Fruit fly (Drosophila melanogaster): ENCODE results near the gene Elovl7.

Elovl7 gene

dm6 chr3R:8013121-8014009 is 17.7 kb upstream of the Elovl7 start, which contains the start of the genes CG10435 and Pbp95 (continued):
- TF ChIP-seq CG6254 (GFP tag; optimal IDR thresholded peaks at IDR 0.05) (peak; percentile 30), br (optimal IDR thresholded peaks at IDR 0.05) (no peak), fd64A (GFP tag; optimal IDR thresholded peaks at IDR 0.05) (no peak), Sox102F (GFP tag; optimal IDR thresholded peaks at IDR 0.05) (no peak), mld (GFP tag; IDR thresholded peaks at IDR 0.05; ENCODE audit: partially characterized antibody) (0 out of 3 replicates have a peak, but pooled peaks have one; percentile 51), cas (GFP tag; IDR thresholded peaks at IDR 0.05) (peak; percentile 61), CG16813 (GFP tag; IDR thresholded peaks at IDR 0.05; ENCODE audit: partially characterized antibody) (peak; percentile 61), jigr1 (GFP tag; IDR thresholded peaks at IDR 0.05) (no peak), CG10431 (GFP tag; optimal IDR thresholded peaks at IDR 0.05) (no peak), NFAT (GFP tag; IDR thresholded peaks at IDR 0.05) (peak; percentile 70), nerfin-2 (GFP tag; IDR thresholded peaks at IDR 0.05; ENCODE audit: partially characterized antibody) (0 out of 2 replicates have a peak, but pooled peaks have one; percentile 32), pho (GFP tag; optimal IDR thresholded peaks at IDR 0.05) (peak; percentile 59), cwo (GFP tag; optimal IDR thresholded peaks at IDR 0.05) (no peak), caup (GFP tag; optimal IDR thresholded peaks at IDR 0.05; ENCODE audit: severe bottlenecking) (peak; percentile 31), sqz (GFP tag; optimal IDR thresholded peaks at IDR 0.05) (no peak), croc (GFP tag; conservative IDR thresholded peaks at IDR 0.05) (no peak), CG30403 (GFP tag; optimal IDR thresholded peaks at IDR 0.05) (peak; percentile 76), CG33557 (GFP tag; optimal IDR thresholded peaks at IDR 0.05) (no peak), otp (GFP tag; IDR thresholded peaks at IDR 0.05) (peak; percentile 50; the same call in 1 of the 3 replicates), CG17829 (tag; optimal IDR thresholded peaks at IDR 0.05) (peak; percentile 18), Bdp1 (GFP tag; optimal IDR thresholded peaks at IDR 0.05) (no peak), lilli (GFP tag; optimal IDR thresholded peaks at IDR 0.05) (peak; percentile 79), CG7963 (GFP tag; IDR thresholded peaks at IDR 0.05; ENCODE audit: partially characterized antibody) (0 out of 3 replicates have a peak, but pooled peaks have one; percentile 26), CG11456 (GFP tag; IDR thresholded peaks at IDR 0.05) (peak; percentile 66), CG6813 (GFP tag; optimal IDR thresholded peaks at IDR 0.05) (no peak), CG8281 (tag; optimal IDR thresholded peaks at IDR 0.05) (no peak), Dbx (GFP tag; IDR thresholded peaks at IDR 0.05) (peak; percentile 67; the same call in 1 of the 3 replicates), gcm (GFP tag; optimal IDR thresholded peaks at IDR 0.05) (no peak), pros (GFP tag; optimal IDR thresholded peaks at IDR 0.05) (no peak), MTF-1 (GFP tag; optimal IDR thresholded peaks at IDR 0.05; ENCODE audit: borderline replicate concordance) (no peak), CG14965 (GFP tag; optimal IDR thresholded peaks at IDR 0.05; ENCODE audit: borderline replicate concordance) (no peak), CG7786 (GFP tag; optimal IDR thresholded peaks at IDR 0.05) (peak; percentile 2), Scr (GFP tag; IDR thresholded peaks at IDR 0.05; ENCODE audit: partially characterized antibody) (peak; percentile 72), CG12155 (GFP tag; optimal IDR thresholded peaks at IDR 0.05) (peak; percentile 55), CG12942 (GFP tag; optimal IDR thresholded peaks at IDR 0.05) (peak; percentile 41), CG18599 (GFP tag; optimal IDR thresholded peaks at IDR 0.05) (no peak), HLH3B (GFP tag; IDR thresholded peaks at IDR 0.05) (peak; percentile 55; the same call in 1 of the 2 replicates), CG8359 (GFP tag; optimal IDR thresholded peaks at IDR 0.05; ENCODE audit: borderline replicate concordance) (no peak), CG8765 (GFP tag; IDR thresholded peaks at IDR 0.05) (no peak), ash1 (GFP tag; optimal IDR thresholded peaks at IDR 0.05) (no peak), CG16863 (GFP tag; optimal IDR thresholded peaks at IDR 0.05) (peak; percentile 36), zen2 (GFP tag; IDR thresholded peaks at IDR 0.05; ENCODE audit: partially characterized antibody) (peak; percentile 61; the same call in 2 of the 3 replicates), Kr (GFP tag; optimal IDR thresholded peaks at IDR 0.05) (no peak), ERR (GFP tag; optimal IDR thresholded peaks at IDR 0.05) (no peak), ATbp (GFP tag; optimal IDR thresholded peaks at IDR 0.05) (no peak), sens (GFP tag) (peak; percentile 87), knrl (GFP tag; IDR thresholded peaks at IDR 0.05; ENCODE audit: partially characterized antibody) (peak; percentile 68)

Measured in whole organism, embryonic.